Worm (Caenorhabditis elegans) whole organism, mixed stage, embryonic: ENCODE results near the gene C34B4.5.

ENCODE experiments used
- M03D4.4 ChIP-seq: sonication (generic microtip); optimal IDR thresholded peaks from 2 replicates; lab custom pipeline; 2017; ENCODE audit warnings: mild to moderate bottlenecking, missing genetic modification characterization, missing compliant biosample characterization
- bed-3 ChIP-seq: fragments of 200-800 bp; sonication (Bioruptor generic); optimal IDR thresholded peaks from 3 replicates; lab custom pipeline; 2018; ENCODE audit warnings: mild to moderate bottlenecking, missing genetic modification characterization, moderate library complexity, missing compliant biosample characterization
- blmp-1 ChIP-seq: fragments of 150-350 bp; optimal IDR thresholded peaks from 2 replicates; lab custom pipeline; 2014; ENCODE audit warnings: missing biosample characterization, missing genetic modification characterization
- ceh-43 ChIP-seq: fragments of 200-800 bp; sonication (Bioruptor generic); optimal IDR thresholded peaks from 2 replicates; lab custom pipeline; 2018; ENCODE audit warnings: mild to moderate bottlenecking, missing genetic modification characterization, moderate library complexity, missing compliant biosample characterization
- ceh-83 ChIP-seq: fragments of 200-800 bp; sonication (Bioruptor generic); optimal IDR thresholded peaks from 2 replicates; lab custom pipeline; 2018; ENCODE audit warnings: mild to moderate bottlenecking, missing genetic modification characterization, missing compliant biosample characterization
- ces-1 ChIP-seq: fragments of 150-350 bp; optimal IDR thresholded peaks from 2 replicates; lab custom pipeline; 2014; ENCODE audit warnings: missing biosample characterization, missing genetic modification reagents, missing genetic modification characterization
- cnd-1 ChIP-seq: fragments of 200-800 bp; sonication (Bioruptor generic); optimal IDR thresholded peaks from 2 replicates; lab custom pipeline; 2018; ENCODE audit warnings: mild to moderate bottlenecking, missing genetic modification characterization, missing compliant biosample characterization
- drap-1 ChIP-seq: fragments of 200-800 bp; sonication (Bioruptor generic); optimal IDR thresholded peaks from 3 replicates; lab custom pipeline; 2018; ENCODE audit warnings: mild to moderate bottlenecking, missing genetic modification characterization, missing compliant biosample characterization
- elt-1 ChIP-seq: sonication (generic microtip); optimal IDR thresholded peaks from 2 replicates; lab custom pipeline; 2017; ENCODE audit warnings: missing genetic modification characterization, mild to moderate bottlenecking, missing compliant biosample characterization, antibody characterized with exemption, moderate library complexity, borderline replicate concordance; ENCODE audit not compliant: insufficient read depth
- elt-3 ChIP-seq: fragments of 150-350 bp; optimal IDR thresholded peaks from 2 replicates; lab custom pipeline; 2014; ENCODE audit warnings: missing biosample characterization, missing genetic modification characterization
- flh-1 ChIP-seq: fragments of 200-800 bp; sonication (Bioruptor generic); optimal IDR thresholded peaks from 2 replicates; lab custom pipeline; 2018; ENCODE audit warnings: mild to moderate bottlenecking, missing genetic modification characterization, moderate library complexity, missing compliant biosample characterization
- ham-2 ChIP-seq: fragments of 200-800 bp; sonication (Bioruptor generic); optimal IDR thresholded peaks from 2 replicates; lab custom pipeline; 2018; ENCODE audit warnings: mild to moderate bottlenecking, missing genetic modification characterization, missing compliant biosample characterization
- hlh-1 ChIP-seq: fragments of 150-350 bp; optimal IDR thresholded peaks from 2 replicates; lab custom pipeline; 2014; ENCODE audit warnings: missing biosample characterization, missing genetic modification reagents, missing genetic modification characterization
- lin-13 ChIP-seq: fragments of 150-350 bp; optimal IDR thresholded peaks from 2 replicates; lab custom pipeline; 2014; ENCODE audit warnings: missing biosample characterization, missing genetic modification characterization
- lin-32 ChIP-seq: fragments of 200-800 bp; sonication (Bioruptor generic); optimal IDR thresholded peaks from 2 replicates; lab custom pipeline; 2018; ENCODE audit warnings: mild to moderate bottlenecking, missing genetic modification characterization, missing compliant biosample characterization
- lsy-2 ChIP-seq: fragments of 150-350 bp; optimal IDR thresholded peaks from 2 replicates; lab custom pipeline; 2014; ENCODE audit warnings: missing biosample characterization, missing genetic modification characterization
- mab-5 ChIP-seq: fragments of 150-350 bp; optimal IDR thresholded peaks from 2 replicates; lab custom pipeline; 2014; ENCODE audit warnings: missing biosample characterization, missing genetic modification characterization
- mep-1 ChIP-seq: fragments of 150-350 bp; optimal IDR thresholded peaks from 2 replicates; lab custom pipeline; 2017; ENCODE audit warnings: missing biosample characterization, missing genetic modification reagents, missing genetic modification characterization, inconsistent platforms
- mls-2 ChIP-seq: sonication (generic microtip); optimal IDR thresholded peaks from 2 replicates; lab custom pipeline; 2016; ENCODE audit warnings: mild to moderate bottlenecking, missing genetic modification characterization, moderate library complexity, missing compliant biosample characterization
- nhr-12 ChIP-seq: fragments of 150-350 bp; optimal IDR thresholded peaks from 2 replicates; lab custom pipeline; 2014; ENCODE audit warnings: missing biosample characterization, missing genetic modification characterization
- nhr-2 ChIP-seq: fragments of 150-350 bp; optimal IDR thresholded peaks from 2 replicates; lab custom pipeline; 2014; ENCODE audit warnings: missing biosample characterization, missing genetic modification characterization
- nhr-237 ChIP-seq: fragments of 150-350 bp; optimal IDR thresholded peaks from 2 replicates; lab custom pipeline; 2014; ENCODE audit warnings: missing biosample characterization, missing genetic modification characterization
- nhr-28 ChIP-seq: fragments of 150-350 bp; optimal IDR thresholded peaks from 2 replicates; lab custom pipeline; 2014; ENCODE audit warnings: missing biosample characterization, missing genetic modification characterization
- pha-4 ChIP-seq: fragments of 150-350 bp; optimal IDR thresholded peaks from 2 replicates; lab custom pipeline; 2018; ENCODE audit warnings: missing biosample characterization, missing genetic modification reagents, missing genetic modification characterization
- sem-2 ChIP-seq: fragments of 200-800 bp; sonication (Bioruptor generic); optimal IDR thresholded peaks from 2 replicates; lab custom pipeline; 2018; ENCODE audit warnings: mild to moderate bottlenecking, missing genetic modification characterization, missing compliant biosample characterization
- snpc-4 ChIP-seq: fragments of 150-350 bp; optimal IDR thresholded peaks from 2 replicates; lab custom pipeline; 2014; ENCODE audit warnings: missing biosample characterization, missing genetic modification characterization
- sptf-1 ChIP-seq: sonication (generic microtip); optimal IDR thresholded peaks from 2 replicates; lab custom pipeline; 2017; ENCODE audit warnings: mild to moderate bottlenecking, missing genetic modification characterization, moderate library complexity, missing compliant biosample characterization
- tbx-8 ChIP-seq: fragments of 200-800 bp; sonication (Bioruptor generic); optimal IDR thresholded peaks from 2 replicates; lab custom pipeline; 2018; ENCODE audit warnings: mild to moderate bottlenecking, missing genetic modification characterization, moderate library complexity, missing compliant biosample characterization
- unc-120 ChIP-seq: sonication (generic microtip); optimal IDR thresholded peaks from 2 replicates; lab custom pipeline; 2017; ENCODE audit warnings: missing genetic modification characterization, missing compliant biosample characterization; ENCODE audit not compliant: poor library complexity, severe bottlenecking
- unc-62 ChIP-seq: fragments of 150-350 bp; optimal IDR thresholded peaks from 2 replicates; lab custom pipeline; 2014; ENCODE audit warnings: missing biosample characterization, missing genetic modification reagents, missing genetic modification characterization
- zip-8 ChIP-seq: fragments of 150-350 bp; optimal IDR thresholded peaks from 2 replicates; lab custom pipeline; 2014; ENCODE audit warnings: missing biosample characterization, missing genetic modification characterization

C34B4.5 gene

ce11 chrV:13114552-13115237, 18.9 kb downstream of the C34B4.5 start:
- TF ChIP-seq ceh-83 (GFP tag; lab: Kevin White, UChicago) (no peak), ces-1 (peak; percentile 95), unc-120 (tag; lab: Kevin White, UChicago) (no peak)

ce11 chrV:13116114-13116603, 20.4 kb downstream of the C34B4.5 start, which contains the start of gene acly-2:
TSS of gene acly-2 (plus strand) at chrV:13116488.
- TF ChIP-seq nhr-2 = no peak
- peak; percentile 33 for TF ChIP-seq ham-2 (GFP tag; lab: Kevin White, UChicago)
- TF ChIP-seq sptf-1 (tag; lab: Kevin White, UChicago) = no peak
- peak; percentile 75 for TF ChIP-seq zip-8 (tag; lab: Kevin White, UChicago)
- no peak for TF ChIP-seq lin-32 (GFP tag; lab: Kevin White, UChicago)
- TF ChIP-seq elt-1 (tag; lab: Kevin White, UChicago) = peak; percentile 25

ce11 chrV:13120097-13120496, 24.3 kb downstream of the C34B4.5 start, which contains the start of gene max-1:
TSS of gene max-1 (minus strand) at chrV:13120220.
- TF ChIP-seq unc-62 (peak; percentile 66), ces-1 (peak; percentile 9), cnd-1 (peak; percentile 73), nhr-2 (no peak), elt-1 (tag; lab: Kevin White, UChicago) (no peak), blmp-1 (tag; lab: Kevin White, UChicago) (no peak), elt-3 (no peak), unc-120 (tag; lab: Kevin White, UChicago) (no peak), lin-32 (GFP tag; lab: Kevin White, UChicago) (peak; percentile 91), mls-2 (tag; lab: Kevin White, UChicago) (no peak), sptf-1 (tag; lab: Kevin White, UChicago) (no peak), snpc-4 (no peak), lin-13 (no peak), drap-1 (GFP tag; lab: Kevin White, UChicago) (no peak), nhr-12 (tag; lab: Kevin White, UChicago) (no peak), flh-1 (GFP tag; lab: Kevin White, UChicago) (no peak)
- TF ChIP-seq, all 35 proteins: peak for 4

- no peak for TF ChIP-seq elt-3
- TF ChIP-seq elt-1 (tag; lab: Kevin White, UChicago) = no peak
- TF ChIP-seq zip-8 (tag; lab: Kevin White, UChicago) = peak; percentile 57
These were observed 25.5 kb downstream of the C34B4.5 start for ce11 chrV:13121266-13121665.

ce11 chrV:13129895-13130294, 34.1 kb downstream of the C34B4.5 start, which contains the start of gene eat-6:
TSS of gene eat-6 (minus strand) at chrV:13129995.
- no peak for TF ChIP-seq lin-32 (GFP tag; lab: Kevin White, UChicago)
- no peak for TF ChIP-seq mep-1 (tag; lab: Kevin White, UChicago)
- no peak for TF ChIP-seq blmp-1 (tag; lab: Kevin White, UChicago)
- no peak for TF ChIP-seq elt-1 (tag; lab: Kevin White, UChicago)
- no peak for TF ChIP-seq zip-8 (tag; lab: Kevin White, UChicago)
- no peak for TF ChIP-seq mab-5 (tag; lab: Kevin White, UChicago)
- no peak for TF ChIP-seq unc-120 (tag; lab: Kevin White, UChicago)
- TF ChIP-seq sptf-1 (tag; lab: Kevin White, UChicago) = no peak
- TF ChIP-seq lsy-2 (tag; lab: Kevin White, UChicago) = no peak
- no peak for TF ChIP-seq flh-1 (GFP tag; lab: Kevin White, UChicago)
- TF ChIP-seq ces-1 = no peak
- TF ChIP-seq snpc-4 = no peak
- no peak for TF ChIP-seq M03D4.4 (tag; lab: Kevin White, UChicago)
- no peak for TF ChIP-seq hlh-1
- no peak for TF ChIP-seq bed-3 (GFP tag; lab: Kevin White, UChicago)
- TF ChIP-seq nhr-28 (tag; lab: Kevin White, UChicago) = no peak

- TF ChIP-seq sem-2 (GFP tag; lab: Kevin White, UChicago) (no peak), unc-120 (tag; lab: Kevin White, UChicago) (peak; percentile 91), mep-1 (tag; lab: Kevin White, UChicago) (peak; percentile 33), blmp-1 (tag; lab: Kevin White, UChicago) (no peak), lsy-2 (tag; lab: Kevin White, UChicago) (no peak), pha-4 (tag; lab: Kevin White, UChicago) (peak; percentile 62), drap-1 (GFP tag; lab: Kevin White, UChicago) (peak; percentile 30), ham-2 (GFP tag; lab: Kevin White, UChicago) (peak; percentile 54), lin-13 (no peak), flh-1 (GFP tag; lab: Kevin White, UChicago) (no peak), elt-1 (tag; lab: Kevin White, UChicago) (no peak), M03D4.4 (tag; lab: Kevin White, UChicago) (peak; percentile 49), zip-8 (tag; lab: Kevin White, UChicago) (no peak), nhr-12 (tag; lab: Kevin White, UChicago) (no peak), tbx-8 (GFP tag; lab: Kevin White, UChicago) (no peak), ceh-43 (GFP tag; lab: Kevin White, UChicago) (no peak), ceh-83 (GFP tag; lab: Kevin White, UChicago) (peak; percentile 70), lin-32 (GFP tag; lab: Kevin White, UChicago) (no peak), hlh-1 (peak; percentile 80), nhr-237 (tag; lab: Kevin White, UChicago) (peak; percentile 18), ces-1 (peak; percentile 54), sptf-1 (tag; lab: Kevin White, UChicago) (peak; percentile 29)
- TF ChIP-seq, all 35 proteins: peak for 11
These were observed 34.7 kb downstream of the C34B4.5 start for ce11 chrV:13130439-13130840.
